Worm (Caenorhabditis elegans): ENCODE data around the gene fbxa-118.

Gene fbxa-118

DNA sequence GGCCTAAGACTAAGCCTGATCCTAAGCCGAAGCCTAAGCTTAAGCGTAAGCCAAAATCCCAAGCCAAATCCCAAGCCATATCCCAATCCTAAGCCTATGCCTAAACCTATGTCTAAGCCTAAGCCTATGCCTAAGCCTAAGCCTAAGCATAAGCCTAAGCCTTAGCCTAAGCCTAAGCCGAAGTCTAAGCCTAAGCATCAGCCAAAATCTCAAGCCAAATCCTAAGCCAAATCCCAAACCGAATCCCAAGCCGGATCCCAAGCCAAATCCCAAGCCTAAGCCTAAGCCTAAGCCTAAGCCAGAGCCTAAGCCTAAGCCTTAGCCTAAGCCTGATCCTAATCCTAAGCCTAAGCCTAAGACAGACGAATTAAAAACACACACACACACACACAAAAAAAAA is 30.0 kb downstream of the fbxa-118 start:
- TF ChIP-seq ceh-22 (tag; optimal IDR thresholded peaks at IDR 0.05) = no peak
- no peak for TF ChIP-seq sdc-2 (tag; optimal IDR thresholded peaks at IDR 0.05)
- no peak for TF ChIP-seq tbx-2 (tag; optimal IDR thresholded peaks at IDR 0.05)
- TF ChIP-seq pha-2 (tag; optimal IDR thresholded peaks at IDR 0.05) = no peak
- TF ChIP-seq dve-1 (tag; optimal IDR thresholded peaks at IDR 0.05) = peak; percentile 99
- TF ChIP-seq rnt-1 (tag; optimal IDR thresholded peaks at IDR 0.05) = no peak
- no peak for TF ChIP-seq elt-4 (tag; optimal IDR thresholded peaks at IDR 0.05)
- TF ChIP-seq eyg-1 (tag; optimal IDR thresholded peaks at IDR 0.05) = no peak

- TF ChIP-seq Y22D7AL.16 (tag; optimal IDR thresholded peaks at IDR 0.05) = no peak
- no peak for TF ChIP-seq elt-2 (tag; optimal IDR thresholded peaks at IDR 0.05)
- TF ChIP-seq che-1 (tag; optimal IDR thresholded peaks at IDR 0.05) = no peak
- no peak for TF ChIP-seq sox-2 (GFP tag; IDR thresholded peaks at IDR 0.05)
- no peak for TF ChIP-seq tbx-7 (tag; optimal IDR thresholded peaks at IDR 0.05)
These were observed 31.3 kb downstream of the fbxa-118 start, which contains the start of gene W04E12.5 for ce11 chrV:19745852-19746251. Gene W04E12.5, plus strand, starts transcription at chrV:19746152.

- TF ChIP-seq pax-1 (tag; optimal IDR thresholded peaks at IDR 0.05) (no peak), fkh-10 (GFP tag; optimal IDR thresholded peaks at IDR 0.05) (no peak), dmd-4 (tag; optimal IDR thresholded peaks at IDR 0.05; ENCODE audit: borderline replicate concordance) (no peak), che-1 (tag; optimal IDR thresholded peaks at IDR 0.05) (no peak), K02D7.2 (tag; optimal IDR thresholded peaks at IDR 0.05) (no peak), pha-2 (tag; optimal IDR thresholded peaks at IDR 0.05) (no peak), unc-3 (GFP tag; conservative IDR thresholded peaks at IDR 0.05) (no peak), unc-3 (tag; optimal IDR thresholded peaks at IDR 0.05) (no peak), dve-1 (tag; optimal IDR thresholded peaks at IDR 0.05) (no peak)
These were observed 32.9 kb downstream of the fbxa-118 start for ce11 chrV:19744210-19744609.

DNA sequence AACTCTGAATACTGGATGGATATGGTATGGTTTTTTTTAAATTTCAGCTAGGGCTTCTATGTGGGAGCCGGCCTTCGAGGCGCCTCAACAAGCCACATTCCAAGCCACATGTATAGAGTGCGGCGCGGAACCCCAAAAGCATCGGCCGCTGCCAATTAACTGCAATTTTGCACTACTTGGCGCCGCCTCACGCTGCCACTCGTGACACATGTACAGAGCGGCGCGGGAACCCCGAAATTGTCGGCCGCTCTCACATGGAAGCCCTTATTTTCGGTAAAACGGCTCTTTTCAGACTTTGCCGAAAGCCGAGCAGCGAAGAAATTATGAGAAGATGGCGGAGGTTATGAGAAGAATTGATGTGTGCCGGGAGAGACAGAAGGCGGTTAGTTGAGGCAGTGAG is 33.3 kb downstream of the fbxa-118 start:
- TF ChIP-seq hlh-15 (tag; optimal IDR thresholded peaks at IDR 0.05) (no peak), fax-1 (tag; optimal IDR thresholded peaks at IDR 0.05) (no peak), eyg-1 (tag; optimal IDR thresholded peaks at IDR 0.05) (no peak), ama-1 (optimal IDR thresholded peaks at IDR 0.05) (no peak), rnt-1 (tag; optimal IDR thresholded peaks at IDR 0.05) (no peak), ceh-9 (tag; optimal IDR thresholded peaks at IDR 0.05) (no peak), fkh-6 (tag; optimal IDR thresholded peaks at IDR 0.05) (no peak), elt-2 (tag; optimal IDR thresholded peaks at IDR 0.05) (no peak), syd-9 (tag; optimal IDR thresholded peaks at IDR 0.05) (no peak), pat-9 (tag; optimal IDR thresholded peaks at IDR 0.05) (no peak), odd-2 (tag; optimal IDR thresholded peaks at IDR 0.05) (no peak), ceh-30 (tag; optimal IDR thresholded peaks at IDR 0.05) (no peak), ets-4 (tag; optimal IDR thresholded peaks at IDR 0.05) (no peak), hlh-6 (tag; optimal IDR thresholded peaks at IDR 0.05) (no peak), ahr-1 (tag; optimal IDR thresholded peaks at IDR 0.05) (no peak), hlh-13 (GFP tag; optimal IDR thresholded peaks at IDR 0.05) (no peak), K09A11.1 (tag; optimal IDR thresholded peaks at IDR 0.05; ENCODE audit: insufficient read depth) (no peak), pha-4 (tag; optimal IDR thresholded peaks at IDR 0.05) (no peak), ceh-24 (tag; optimal IDR thresholded peaks at IDR 0.05) (no peak)

- TF ChIP-seq eyg-1 (tag; optimal IDR thresholded peaks at IDR 0.05) (no peak), ceh-34 (tag; optimal IDR thresholded peaks at IDR 0.05) (no peak), ztf-16 (tag; optimal IDR thresholded peaks at IDR 0.05) (no peak), sdc-2 (tag; optimal IDR thresholded peaks at IDR 0.05) (no peak), dve-1 (tag; optimal IDR thresholded peaks at IDR 0.05) (no peak), sox-2 (GFP tag; IDR thresholded peaks at IDR 0.05) (no peak), pat-9 (tag; optimal IDR thresholded peaks at IDR 0.05) (no peak), nhr-11 (tag; optimal IDR thresholded peaks at IDR 0.05) (no peak)
These were observed 33.8 kb downstream of the fbxa-118 start, which contains the start of gene W04E12.4 for ce11 chrV:19743305-19743704. Gene W04E12.4, plus strand, starts transcription at chrV:19743605.
